Fruit fly (Drosophila melanogaster) S2 (cell line): ENCODE measurements around the gene VhaAC39-2.

ENCODE experiments used
- CG8478 ChIP-seq: fragments of >200 bp; optimal IDR thresholded peaks from 2 replicates; lab custom pipeline; 2018
- CTCF ChIP-seq, 2 experiments: fragments of >200 bp; optimal IDR thresholded peaks; 2 replicates each; lab custom pipeline; 2018

- TF ChIP-seq CG8478 (lab: Kevin White, UChicago), result no peak
- TF ChIP-seq CTCF (optimal IDR thresholded peaks at IDR 0.05; lab: Kevin White, UChicago), result no peak
These were observed 39.2 kb downstream of the VhaAC39-2 start for dm6 chr3R:23119873-23120272.
